Worm (Caenorhabditis elegans) whole organism, L3 larva: ENCODE data around the gene vit-6.

Experiments used
- R02D3.7 ChIP-seq: fragments of 150-350 bp; optimal IDR thresholded peaks from 2 replicates; lab custom pipeline; 2014; ENCODE audit warnings: missing biosample characterization, missing genetic modification characterization
- ZK546.5 ChIP-seq: sonication (generic microtip); optimal IDR thresholded peaks from 2 replicates; lab custom pipeline; 2017; ENCODE audit warnings: missing biosample characterization, missing genetic modification characterization
- aly-2 ChIP-seq: fragments of 150-350 bp; optimal IDR thresholded peaks from 2 replicates; lab custom pipeline; 2014; ENCODE audit warnings: missing biosample characterization, missing genetic modification characterization
- ama-1 ChIP-seq: fragments of 150-350 bp; optimal IDR thresholded peaks from 2 replicates; lab custom pipeline; 2018
- ceh-16 ChIP-seq: sonication (generic microtip); optimal IDR thresholded peaks from 2 replicates; lab custom pipeline; 2017; ENCODE audit warnings: missing biosample characterization, missing genetic modification characterization
- ceh-28 ChIP-seq: fragments of 150-350 bp; optimal IDR thresholded peaks from 2 replicates; lab custom pipeline; 2014; ENCODE audit warnings: missing biosample characterization, missing genetic modification reagents, missing genetic modification characterization
- ceh-82 ChIP-seq: fragments of 150-350 bp; optimal IDR thresholded peaks from 2 replicates; lab custom pipeline; 2014; ENCODE audit warnings: missing biosample characterization, missing genetic modification characterization
- daf-12 ChIP-seq: fragments of 150-350 bp; optimal IDR thresholded peaks from 2 replicates; lab custom pipeline; 2014; ENCODE audit warnings: missing biosample characterization, missing genetic modification reagents, missing genetic modification characterization
- egl-5 ChIP-seq: fragments of 150-350 bp; optimal IDR thresholded peaks from 2 replicates; lab custom pipeline; 2017; ENCODE audit warnings: missing biosample characterization, missing genetic modification reagents, missing genetic modification characterization, inconsistent platforms
- elt-1 ChIP-seq: fragments of 150-350 bp; optimal IDR thresholded peaks from 2 replicates; lab custom pipeline; 2014; ENCODE audit warnings: missing biosample characterization, missing genetic modification characterization
- elt-2 ChIP-seq: sonication (generic microtip); optimal IDR thresholded peaks from 2 replicates; lab custom pipeline; 2016; ENCODE audit warnings: missing genetic modification reagents, mild to moderate bottlenecking, missing genetic modification characterization, missing compliant biosample characterization
- elt-3 ChIP-seq, 3 experiments: fragments of 150-350 bp in 1 of 3; sonication (generic microtip) in 2 of 3; optimal IDR thresholded peaks; 2 replicates in 2 of 3; 4 replicates in 1 of 3; lab custom pipeline; 2014 to 2017; ENCODE audit warnings: missing biosample characterization in 3 of 3, missing genetic modification characterization in 3 of 3
- eor-1 ChIP-seq, 2 experiments: fragments of 150-350 bp; optimal IDR thresholded peaks; 2 replicates each; lab custom pipeline; 2014 to 2018; ENCODE audit warnings: missing biosample characterization in 2 of 2, missing genetic modification characterization in 2 of 2
- fkh-2 ChIP-seq: fragments of 150-350 bp; optimal IDR thresholded peaks from 2 replicates; lab custom pipeline; 2014; ENCODE audit warnings: missing biosample characterization, missing genetic modification reagents, missing genetic modification characterization
- hmg-11 ChIP-seq: sonication (generic microtip); optimal IDR thresholded peaks from 2 replicates; lab custom pipeline; 2016; ENCODE audit warnings: missing genetic modification characterization, missing compliant biosample characterization
- jun-1 ChIP-seq: fragments of 150-350 bp; optimal IDR thresholded peaks from 2 replicates; lab custom pipeline; 2014; ENCODE audit warnings: missing biosample characterization, missing genetic modification reagents, missing genetic modification characterization
- lin-15B ChIP-seq: fragments of 150-350 bp; optimal IDR thresholded peaks from 2 replicates; lab custom pipeline; 2014; ENCODE audit warnings: missing biosample characterization, missing genetic modification characterization
- lin-39 ChIP-seq: fragments of 150-350 bp; optimal IDR thresholded peaks from 2 replicates; lab custom pipeline; 2018; ENCODE audit warnings: missing biosample characterization, missing genetic modification reagents, missing genetic modification characterization
- lsy-12 ChIP-seq: sonication (generic microtip); optimal IDR thresholded peaks from 2 replicates; lab custom pipeline; 2016; ENCODE audit warnings: mild to moderate bottlenecking, missing genetic modification characterization, missing compliant biosample characterization
- mdl-1 ChIP-seq: fragments of 150-350 bp; optimal IDR thresholded peaks from 2 replicates; lab custom pipeline; 2014; ENCODE audit warnings: missing biosample characterization, missing genetic modification characterization
- mml-1 ChIP-seq: fragments of 150-350 bp; sonication (generic microtip); optimal IDR thresholded peaks from 3 replicates; lab custom pipeline; 2014; ENCODE audit warnings: missing biosample characterization, missing genetic modification characterization
- nfya-1 ChIP-seq: sonication (generic microtip); optimal IDR thresholded peaks from 2 replicates; lab custom pipeline; 2017; ENCODE audit warnings: missing genetic modification characterization, mild to moderate bottlenecking, missing compliant biosample characterization, antibody characterized with exemption, moderate library complexity; ENCODE audit not compliant: insufficient read depth
- nhr-11 ChIP-seq: fragments of 150-350 bp; optimal IDR thresholded peaks from 2 replicates; lab custom pipeline; 2014; ENCODE audit warnings: missing biosample characterization, missing genetic modification characterization
- nhr-23 ChIP-seq: fragments of 150-350 bp; optimal IDR thresholded peaks from 2 replicates; lab custom pipeline; 2014; ENCODE audit warnings: missing biosample characterization, missing genetic modification reagents, missing genetic modification characterization
- nhr-237 ChIP-seq: fragments of 150-350 bp; optimal IDR thresholded peaks from 2 replicates; lab custom pipeline; 2014; ENCODE audit warnings: missing biosample characterization, missing genetic modification characterization
- nhr-25 ChIP-seq: sonication (generic microtip); optimal IDR thresholded peaks from 2 replicates; lab custom pipeline; 2017; ENCODE audit warnings: missing biosample characterization, missing genetic modification characterization
- nhr-43 ChIP-seq: sonication (generic microtip); optimal IDR thresholded peaks from 2 replicates; lab custom pipeline; 2016; ENCODE audit warnings: mild to moderate bottlenecking, missing genetic modification characterization, missing compliant biosample characterization; ENCODE audit not compliant: poor library complexity, severe bottlenecking
- nhr-67 ChIP-seq: fragments of 150-350 bp; optimal IDR thresholded peaks from 2 replicates; lab custom pipeline; 2014; ENCODE audit warnings: missing biosample characterization, missing genetic modification characterization
- nhr-76 ChIP-seq: fragments of 150-350 bp; sonication (generic microtip); optimal IDR thresholded peaks from 5 replicates; lab custom pipeline; 2014; ENCODE audit warnings: missing biosample characterization, missing genetic modification characterization
- nhr-77 ChIP-seq: fragments of 150-350 bp; optimal IDR thresholded peaks from 2 replicates; lab custom pipeline; 2014; ENCODE audit warnings: missing biosample characterization, missing genetic modification characterization
- pqm-1 ChIP-seq: fragments of 150-350 bp; optimal IDR thresholded peaks from 2 replicates; lab custom pipeline; 2017; ENCODE audit warnings: missing biosample characterization, missing genetic modification characterization, inconsistent platforms
- sea-2 ChIP-seq: fragments of 150-350 bp; sonication (generic microtip); optimal IDR thresholded peaks from 4 replicates; lab custom pipeline; 2014; ENCODE audit warnings: missing biosample characterization, missing genetic modification reagents, missing genetic modification characterization
- skn-1 ChIP-seq: fragments of 150-350 bp; optimal IDR thresholded peaks from 2 replicates; lab custom pipeline; 2014; ENCODE audit warnings: missing biosample characterization, missing genetic modification characterization
- snpc-4 ChIP-seq: fragments of 150-350 bp; optimal IDR thresholded peaks from 2 replicates; lab custom pipeline; 2014; ENCODE audit warnings: missing biosample characterization, missing genetic modification characterization
- tbx-2 ChIP-seq: sonication (generic microtip); optimal IDR thresholded peaks from 2 replicates; lab custom pipeline; 2016; ENCODE audit warnings: mild to moderate bottlenecking, missing genetic modification characterization, missing compliant biosample characterization
- unc-39 ChIP-seq: sonication (generic microtip); optimal IDR thresholded peaks from 4 replicates; lab custom pipeline; 2017; ENCODE audit warnings: missing biosample characterization, missing genetic modification characterization
- unc-62 ChIP-seq: fragments of 150-350 bp; sonication (generic microtip); optimal IDR thresholded peaks from 4 replicates; lab custom pipeline; 2014; ENCODE audit warnings: missing biosample characterization, missing genetic modification reagents, missing genetic modification characterization
- zag-1 ChIP-seq: fragments of 150-350 bp; optimal IDR thresholded peaks from 2 replicates; lab custom pipeline; 2014; ENCODE audit warnings: missing biosample characterization, missing genetic modification characterization

vit-6 gene

DNA sequence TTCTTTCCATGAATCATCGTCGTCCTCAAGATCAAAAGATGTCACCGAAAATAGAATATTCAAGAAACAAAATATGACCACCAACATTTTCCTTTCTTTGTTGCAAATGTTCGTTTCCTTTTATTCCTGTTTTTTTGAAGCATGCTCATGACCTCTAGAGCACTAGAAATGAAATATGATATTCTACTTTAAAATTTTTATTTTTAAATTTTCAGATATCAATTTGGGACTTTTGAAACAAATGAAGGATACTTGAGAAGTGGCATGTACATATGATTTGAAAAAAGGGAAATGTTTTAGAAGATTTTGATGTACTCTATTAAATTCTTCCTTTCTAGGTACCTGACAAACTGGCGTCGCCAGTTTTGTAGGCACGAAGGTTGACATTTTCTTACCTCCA, 14.3 kb downstream of the vit-6 start, which contains the start of gene K07H8.11:
K07H8.11 (minus strand) TSS at position 101 of the 400 bp plus-strand sequence.
- TF ChIP-seq snpc-4 = no peak
- TF ChIP-seq egl-5 (tag; lab: Kevin White, UChicago) = no peak
- TF ChIP-seq ceh-16 (tag; lab: Kevin White, UChicago) = no peak
- TF ChIP-seq nhr-76 = no peak
- TF ChIP-seq unc-39 (tag; lab: Kevin White, UChicago) = no peak
- TF ChIP-seq ZK546.5 (tag; lab: Kevin White, UChicago) = no peak

DNA sequence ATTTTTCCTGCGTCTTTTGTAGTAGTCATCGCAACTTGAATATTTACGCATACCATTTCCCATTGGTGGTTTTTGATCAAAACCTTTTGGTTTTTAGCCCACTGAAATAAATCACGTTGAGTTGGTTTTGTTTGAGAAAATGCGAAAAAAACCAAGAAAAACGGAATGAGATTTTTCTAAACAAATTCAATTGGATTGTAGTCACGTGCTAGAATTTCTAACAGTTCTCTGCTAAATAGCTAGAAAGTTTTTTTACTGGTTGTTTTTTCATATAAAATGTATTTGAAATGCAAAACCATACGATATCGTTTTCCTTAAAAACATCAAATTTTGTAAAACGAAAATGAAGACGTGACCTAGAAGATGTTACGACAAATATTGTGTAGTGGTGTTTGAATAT, 15.7 kb downstream of the vit-6 start, which contains the start of gene K07H8.12:
K07H8.12 (minus strand) TSS at position 101 of the 400 bp plus-strand sequence.
- no peak for TF ChIP-seq ceh-16 (tag; lab: Kevin White, UChicago)
- no peak for TF ChIP-seq snpc-4
- no peak for TF ChIP-seq eor-1 (tag; optimal IDR thresholded peaks at IDR 0.05; lab: Kevin White, UChicago)
- no peak for TF ChIP-seq lin-15B (tag; lab: Kevin White, UChicago)
- no peak for TF ChIP-seq unc-62 (GFP tag; lab: Kevin White, UChicago)
- no peak for TF ChIP-seq elt-3 (tag; optimal IDR thresholded peaks at IDR 0.05; lab: Kevin White, UChicago)
- TF ChIP-seq nhr-25 (tag; lab: Kevin White, UChicago) = no peak
- TF ChIP-seq nhr-11 (tag; lab: Kevin White, UChicago) = no peak
- no peak for TF ChIP-seq nhr-23 (tag; lab: Kevin White, UChicago)
- no peak for TF ChIP-seq hmg-11 (tag; lab: Kevin White, UChicago)
- no peak for TF ChIP-seq ama-1 (lab: Kevin White, UChicago)

ce11 chrIV:8283214-8283613, 22.3 kb downstream of the vit-6 start:
- TF ChIP-seq mdl-1 (no peak), eor-1 (tag; optimal IDR thresholded peaks at IDR 0.05; lab: Kevin White, UChicago) (no peak), snpc-4 (no peak), jun-1 (tag; lab: Kevin White, UChicago) (no peak), fkh-2 (tag; lab: Kevin White, UChicago) (no peak), pqm-1 (tag; lab: Kevin White, UChicago) (no peak), nhr-25 (tag; lab: Kevin White, UChicago) (no peak), unc-39 (tag; lab: Kevin White, UChicago) (no peak), ceh-82 (tag; lab: Kevin White, UChicago) (no peak), lsy-12 (tag; lab: Kevin White, UChicago) (no peak), nhr-67 (tag; lab: Kevin White, UChicago) (no peak), hmg-11 (tag; lab: Kevin White, UChicago) (no peak), ceh-16 (tag; lab: Kevin White, UChicago) (no peak), mml-1 (tag; lab: Kevin White, UChicago) (no peak), egl-5 (tag; lab: Kevin White, UChicago) (no peak)

- TF ChIP-seq daf-12 (tag; lab: Kevin White, UChicago) (no peak), aly-2 (tag; lab: Kevin White, UChicago) (no peak), jun-1 (tag; lab: Kevin White, UChicago) (no peak), nhr-25 (tag; lab: Kevin White, UChicago) (no peak), nfya-1 (tag; lab: Kevin White, UChicago) (no peak), ZK546.5 (tag; lab: Kevin White, UChicago) (no peak), R02D3.7 (no peak)
Observed at ce11 chrIV:8286352-8286751, 25.4 kb downstream of the vit-6 start, which contains the start of gene K07H8.9. Gene K07H8.9, minus strand, starts transcription at chrIV:8286476.

ce11 chrIV:8287287-8287686, 26.3 kb downstream of the vit-6 start:
- TF ChIP-seq unc-62 (GFP tag; lab: Kevin White, UChicago) (no peak), egl-5 (tag; lab: Kevin White, UChicago) (no peak), sea-2 (GFP tag; lab: Kevin White, UChicago) (no peak), tbx-2 (tag; lab: Kevin White, UChicago) (no peak), nhr-76 (no peak)

DNA sequence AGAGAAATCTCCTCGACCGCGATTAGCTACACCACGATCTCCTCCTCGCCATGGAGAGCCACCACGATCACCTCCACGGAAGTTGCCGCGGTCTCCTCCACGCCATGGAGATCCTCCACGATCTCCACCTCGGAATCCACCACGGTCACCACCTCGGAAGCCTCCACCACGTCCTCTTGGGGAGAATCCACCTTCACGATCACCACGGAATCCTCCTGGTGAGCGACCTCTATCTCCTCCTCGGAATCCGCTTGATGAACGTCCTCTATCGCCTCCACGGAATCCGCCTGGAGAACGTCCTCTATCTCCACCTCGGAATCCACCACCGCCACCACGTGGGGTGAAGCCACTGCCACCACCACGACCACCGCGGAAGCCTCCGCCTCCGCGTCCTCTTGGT, 28.1 kb downstream of the vit-6 start:
- no peak for TF ChIP-seq sea-2 (GFP tag; lab: Kevin White, UChicago)
- TF ChIP-seq nhr-43 (tag; lab: Kevin White, UChicago) = no peak
- TF ChIP-seq elt-2 (tag; lab: Kevin White, UChicago) = no peak
- TF ChIP-seq elt-1 = no peak
- TF ChIP-seq lin-39 (tag; lab: Kevin White, UChicago) = no peak
- TF ChIP-seq mdl-1 = no peak
- TF ChIP-seq ceh-82 (tag; lab: Kevin White, UChicago) = no peak
- TF ChIP-seq nhr-77 (tag; lab: Kevin White, UChicago) = no peak
- TF ChIP-seq eor-1 (tag; optimal IDR thresholded peaks at IDR 0.05; lab: Kevin White, UChicago) = no peak
- TF ChIP-seq ceh-28 = no peak
- no peak for TF ChIP-seq skn-1
- TF ChIP-seq R02D3.7 = no peak
- no peak for TF ChIP-seq zag-1 (tag; lab: Kevin White, UChicago)
- TF ChIP-seq nhr-237 (tag; lab: Kevin White, UChicago) = no peak
